Worm (Caenorhabditis elegans) whole organism, L2 larva: ENCODE measurements around the gene vab-1.

ENCODE experiments used
- ama-1 ChIP-seq: fragments of 150-350 bp; optimal IDR thresholded peaks from 2 replicates; lab custom pipeline; 2018; ENCODE audit warnings: inconsistent platforms
- ceh-16 ChIP-seq: fragments of 150-350 bp; optimal IDR thresholded peaks from 2 replicates; lab custom pipeline; 2014; ENCODE audit warnings: missing biosample characterization, missing genetic modification characterization
- egl-27 ChIP-seq: sonication (generic microtip); optimal IDR thresholded peaks from 3 replicates; lab custom pipeline; 2017; ENCODE audit warnings: missing biosample characterization, missing genetic modification reagents, missing genetic modification characterization
- snpc-4 ChIP-seq: fragments of 150-350 bp; optimal IDR thresholded peaks from 2 replicates; lab custom pipeline; 2014; ENCODE audit warnings: missing biosample characterization, missing genetic modification characterization

DNA sequence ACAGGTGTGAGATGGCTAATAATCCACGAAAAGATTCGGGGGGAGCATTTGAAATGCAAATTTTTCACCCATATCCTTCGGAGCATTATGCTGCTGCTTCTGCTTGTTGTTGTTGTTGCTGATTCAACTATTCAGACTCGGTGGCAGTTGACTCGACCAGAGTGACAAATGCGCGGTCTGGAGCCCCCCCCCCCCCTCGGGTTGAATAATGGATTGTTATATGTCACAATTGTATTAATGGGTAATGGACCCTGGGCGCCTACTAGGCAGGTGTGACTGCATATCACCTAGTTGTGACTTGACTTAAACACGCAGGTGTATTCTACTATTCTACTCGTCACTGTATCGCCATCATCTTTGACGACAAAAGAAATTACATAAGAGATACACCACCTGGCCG, 3.8 kb downstream of the vab-1 start:
- TF ChIP-seq egl-27 (no peak), ceh-16 (no peak), ama-1 (no peak), snpc-4 (no peak)
